Worm (Caenorhabditis elegans) whole organism, late embryonic: ENCODE results near the gene C29F9.6.

Source experiments
- C08G9.2 ChIP-seq: sonication (generic microtip); optimal IDR thresholded peaks from 2 replicates; lab custom pipeline; 2016; ENCODE audit warnings: mild to moderate bottlenecking, missing genetic modification characterization, moderate library complexity, missing compliant biosample characterization
- C38D4.7 ChIP-seq: fragments of 200-800 bp; sonication (Bioruptor generic); optimal IDR thresholded peaks from 2 replicates; lab custom pipeline; 2018; ENCODE audit warnings: mild to moderate bottlenecking, missing genetic modification characterization, moderate library complexity, missing compliant biosample characterization
- F13H6.1 ChIP-seq: sonication (generic microtip); optimal IDR thresholded peaks from 2 replicates; lab custom pipeline; 2016; ENCODE audit warnings: missing genetic modification characterization, missing compliant biosample characterization
- K02D7.2 ChIP-seq: sonication (generic microtip); optimal IDR thresholded peaks from 2 replicates; lab custom pipeline; 2017; ENCODE audit warnings: mild to moderate bottlenecking, missing genetic modification characterization, missing compliant biosample characterization
- T23F11.4 ChIP-seq: fragments of 200-800 bp; sonication (Bioruptor generic); optimal IDR thresholded peaks from 2 replicates; lab custom pipeline; 2018; ENCODE audit warnings: mild to moderate bottlenecking, missing genetic modification characterization, missing compliant biosample characterization
- ahr-1 ChIP-seq: sonication (generic microtip); optimal IDR thresholded peaks from 2 replicates; lab custom pipeline; 2016; ENCODE audit warnings: missing genetic modification characterization, missing compliant biosample characterization
- ama-1 ChIP-seq: fragments of 150-350 bp; optimal IDR thresholded peaks from 2 replicates; lab custom pipeline; 2014
- ceh-18 ChIP-seq: sonication (generic microtip); optimal IDR thresholded peaks from 2 replicates; lab custom pipeline; 2016; ENCODE audit warnings: missing genetic modification characterization, missing compliant biosample characterization
- ceh-2 ChIP-seq: sonication (generic microtip); optimal IDR thresholded peaks from 2 replicates; lab custom pipeline; 2016; ENCODE audit warnings: missing genotype, missing genetic modification characterization, missing compliant biosample characterization
- ceh-30 ChIP-seq: fragments of 150-350 bp; optimal IDR thresholded peaks from 2 replicates; lab custom pipeline; 2014; ENCODE audit warnings: missing biosample characterization, missing genetic modification characterization
- ceh-31 ChIP-seq: sonication (generic microtip); optimal IDR thresholded peaks from 2 replicates; lab custom pipeline; 2016; ENCODE audit warnings: missing genetic modification characterization, missing compliant biosample characterization
- ceh-34 ChIP-seq: sonication (generic microtip); optimal IDR thresholded peaks from 2 replicates; lab custom pipeline; 2016; ENCODE audit warnings: mild to moderate bottlenecking, missing genetic modification characterization, missing compliant biosample characterization
- ceh-45 ChIP-seq: fragments of 200-800 bp; sonication (Bioruptor generic); IDR thresholded peaks from 2 replicates; pipeline ENCODE4 v1.3.6; 2022; ENCODE audit warnings: missing genetic modification reagents, missing genetic modification characterization, missing compliant biosample characterization
- ceh-48 ChIP-seq: sonication (generic microtip); optimal IDR thresholded peaks from 2 replicates; lab custom pipeline; 2016; ENCODE audit warnings: missing genetic modification characterization, inconsistent platforms, missing compliant biosample characterization
- che-1 ChIP-seq: sonication (generic microtip); optimal IDR thresholded peaks from 2 replicates; lab custom pipeline; 2016; ENCODE audit warnings: mild to moderate bottlenecking, missing genetic modification characterization, missing compliant biosample characterization
- dmd-4 ChIP-seq: sonication (generic microtip); optimal IDR thresholded peaks from 2 replicates; lab custom pipeline; 2016; ENCODE audit warnings: borderline replicate concordance, missing genetic modification characterization, missing compliant biosample characterization
- dve-1 ChIP-seq: sonication (generic microtip); optimal IDR thresholded peaks from 2 replicates; lab custom pipeline; 2017; ENCODE audit warnings: antibody characterized with exemption, mild to moderate bottlenecking, missing genetic modification characterization, missing compliant biosample characterization
- elt-4 ChIP-seq: sonication (generic microtip); optimal IDR thresholded peaks from 2 replicates; lab custom pipeline; 2016; ENCODE audit warnings: missing genetic modification characterization, missing compliant biosample characterization
- ets-4 ChIP-seq: sonication (generic microtip); optimal IDR thresholded peaks from 2 replicates; lab custom pipeline; 2016; ENCODE audit warnings: missing genetic modification characterization, missing compliant biosample characterization
- fax-1 ChIP-seq: sonication (generic microtip); optimal IDR thresholded peaks from 2 replicates; lab custom pipeline; 2016; ENCODE audit warnings: missing genotype, missing genetic modification characterization, missing compliant biosample characterization
- fkh-6 ChIP-seq: sonication (generic microtip); optimal IDR thresholded peaks from 2 replicates; lab custom pipeline; 2016; ENCODE audit warnings: missing genetic modification characterization, missing compliant biosample characterization
- gmeb-2 ChIP-seq: sonication (generic microtip); optimal IDR thresholded peaks from 2 replicates; lab custom pipeline; 2016; ENCODE audit warnings: missing genetic modification characterization, inconsistent platforms, missing compliant biosample characterization
- hlh-13 ChIP-seq: fragments of 200-800 bp; sonication (Bioruptor generic); optimal IDR thresholded peaks from 2 replicates; lab custom pipeline; 2018; ENCODE audit warnings: mild to moderate bottlenecking, missing genetic modification characterization, missing compliant biosample characterization
- hlh-15 ChIP-seq: sonication (generic microtip); optimal IDR thresholded peaks from 2 replicates; lab custom pipeline; 2016; ENCODE audit warnings: missing genetic modification characterization, missing compliant biosample characterization
- hlh-6 ChIP-seq: sonication (generic microtip); optimal IDR thresholded peaks from 2 replicates; lab custom pipeline; 2016; ENCODE audit warnings: missing genotype, missing genetic modification characterization, missing compliant biosample characterization
- lim-6 ChIP-seq: sonication (generic microtip); optimal IDR thresholded peaks from 2 replicates; lab custom pipeline; 2016; ENCODE audit warnings: missing genetic modification characterization, missing compliant biosample characterization
- lin-11 ChIP-seq: fragments of 200-800 bp; sonication (Bioruptor generic); optimal IDR thresholded peaks from 2 replicates; lab custom pipeline; 2018; ENCODE audit warnings: mild to moderate bottlenecking, missing genetic modification characterization, missing compliant biosample characterization
- madf-2 ChIP-seq: sonication (generic microtip); optimal IDR thresholded peaks from 2 replicates; lab custom pipeline; 2017; ENCODE audit warnings: missing genetic modification characterization, missing compliant biosample characterization
- mec-3 ChIP-seq: sonication (generic microtip); optimal IDR thresholded peaks from 2 replicates; lab custom pipeline; 2016; ENCODE audit warnings: borderline replicate concordance, missing genetic modification characterization, missing compliant biosample characterization
- nfya-1 ChIP-seq: sonication (generic microtip); optimal IDR thresholded peaks from 2 replicates; lab custom pipeline; 2017; ENCODE audit warnings: missing genetic modification characterization, mild to moderate bottlenecking, missing compliant biosample characterization, antibody characterized with exemption, moderate library complexity
- nhr-11 ChIP-seq: fragments of 150-350 bp; optimal IDR thresholded peaks from 2 replicates; lab custom pipeline; 2014; ENCODE audit warnings: missing biosample characterization, missing genetic modification characterization
- nhr-232 ChIP-seq: sonication (generic microtip); optimal IDR thresholded peaks from 2 replicates; lab custom pipeline; 2016; ENCODE audit warnings: missing genetic modification characterization, missing compliant biosample characterization
- pha-2 ChIP-seq: sonication (generic microtip); optimal IDR thresholded peaks from 2 replicates; lab custom pipeline; 2017; ENCODE audit warnings: mild to moderate bottlenecking, missing genetic modification characterization, missing compliant biosample characterization
- pha-4 ChIP-seq: fragments of 150-350 bp; optimal IDR thresholded peaks from 2 replicates; lab custom pipeline; 2018; ENCODE audit warnings: missing biosample characterization, missing genetic modification reagents, missing genetic modification characterization
- ref-2 ChIP-seq: sonication (generic microtip); optimal IDR thresholded peaks from 2 replicates; lab custom pipeline; 2016; ENCODE audit warnings: missing genetic modification characterization, missing compliant biosample characterization
- rnt-1 ChIP-seq: sonication (generic microtip); optimal IDR thresholded peaks from 2 replicates; lab custom pipeline; 2016; ENCODE audit warnings: missing genetic modification characterization, missing compliant biosample characterization
- sox-2 ChIP-seq: fragments of 200-800 bp; sonication (Bioruptor generic); IDR thresholded peaks from 2 replicates; pipeline ENCODE4 v1.3.6; 2022; ENCODE audit warnings: missing genetic modification reagents, missing genetic modification characterization, missing compliant biosample characterization
- sox-4 ChIP-seq: sonication (generic microtip); optimal IDR thresholded peaks from 2 replicates; lab custom pipeline; 2017; ENCODE audit warnings: mild to moderate bottlenecking, missing genetic modification characterization, inconsistent platforms, missing compliant biosample characterization
- syd-9 ChIP-seq: sonication (generic microtip); optimal IDR thresholded peaks from 2 replicates; lab custom pipeline; 2016; ENCODE audit warnings: mild to moderate bottlenecking, missing genetic modification characterization, moderate library complexity, missing compliant biosample characterization
- tbx-2 ChIP-seq: sonication (generic microtip); optimal IDR thresholded peaks from 2 replicates; lab custom pipeline; 2016; ENCODE audit warnings: missing genetic modification characterization, missing compliant biosample characterization
- tbx-7 ChIP-seq: sonication (generic microtip); optimal IDR thresholded peaks from 2 replicates; lab custom pipeline; 2016; ENCODE audit warnings: missing genotype, missing genetic modification characterization, missing compliant biosample characterization
- ttx-3 ChIP-seq: sonication (generic microtip); optimal IDR thresholded peaks from 2 replicates; lab custom pipeline; 2016; ENCODE audit warnings: missing genetic modification reagents, missing genetic modification characterization, missing compliant biosample characterization
- unc-3 ChIP-seq, 2 experiments: fragments of 200-800 bp in 1 of 2; sonication (Bioruptor generic) in 1 of 2; sonication (generic microtip) in 1 of 2; conservative IDR thresholded peaks in 1 of 2; optimal IDR thresholded peaks in 1 of 2; 2 replicates each; pipeline versions ENCODE4 v1.3.6 to Lab custom; 2016 to 2022; ENCODE audit warnings: missing compliant biosample characterization in 2 of 2, missing genetic modification characterization in 2 of 2, missing genetic modification reagents in 1 of 2
- unc-42 ChIP-seq: sonication (generic microtip); optimal IDR thresholded peaks from 2 replicates; lab custom pipeline; 2016; ENCODE audit warnings: missing genotype, missing genetic modification characterization, missing compliant biosample characterization

C29F9.6 gene

ce11 chrIII:87183-87582 is 27.5 kb upstream of the C29F9.6 start, which contains the start of the genes F54C4.4 and mrpl-40:
Gene F54C4.4, minus strand, starts transcription at chrIII:87381.
Gene mrpl-40, plus strand, starts transcription at chrIII:87559.
- TF ChIP-seq nfya-1 (tag; lab: Kevin White, UChicago) (peak; percentile 55), C38D4.7 (no peak), ceh-48 (tag; lab: Kevin White, UChicago) (peak; percentile 82), unc-42 (tag; lab: Kevin White, UChicago) (peak; percentile 66), ceh-31 (peak; percentile 41)

- TF ChIP-seq fax-1 (tag; lab: Kevin White, UChicago) = no peak
- no peak for TF ChIP-seq mec-3
- no peak for TF ChIP-seq ahr-1 (tag; lab: Kevin White, UChicago)
- TF ChIP-seq unc-42 (tag; lab: Kevin White, UChicago) = no peak
- TF ChIP-seq C08G9.2 = no peak
- no peak for TF ChIP-seq F13H6.1
- TF ChIP-seq ceh-45 = no peak
- TF ChIP-seq ama-1 (lab: Kevin White, UChicago) = peak; percentile 54
- peak; percentile 25 for TF ChIP-seq che-1 (tag; lab: Kevin White, UChicago)
- peak; percentile 16 for TF ChIP-seq nfya-1 (tag; lab: Kevin White, UChicago)
- no peak for TF ChIP-seq pha-2
- no peak for TF ChIP-seq ceh-34
These were observed 25.5 kb upstream of the C29F9.6 start for ce11 chrIII:89155-89554.

- no peak for TF ChIP-seq lin-11
- TF ChIP-seq lim-6 (tag; lab: Kevin White, UChicago) = no peak
- TF ChIP-seq T23F11.4 (GFP tag; lab: Kevin White, UChicago) = no peak
- TF ChIP-seq pha-4 (tag; lab: Kevin White, UChicago) = no peak
- TF ChIP-seq sox-4 (tag; lab: Kevin White, UChicago) = no peak
- no peak for TF ChIP-seq madf-2 (tag; lab: Kevin White, UChicago)
- TF ChIP-seq nhr-232 (tag; lab: Kevin White, UChicago) = no peak
- TF ChIP-seq unc-3 (GFP tag; conservative IDR thresholded peaks at IDR 0.05; lab: Robert Waterston, UW) = no peak
- TF ChIP-seq unc-3 (tag; optimal IDR thresholded peaks at IDR 0.05; lab: Kevin White, UChicago) = no peak
- TF ChIP-seq ceh-18 (tag; lab: Kevin White, UChicago) = no peak
- no peak for TF ChIP-seq syd-9 (tag; lab: Kevin White, UChicago)
- TF ChIP-seq ama-1 (lab: Kevin White, UChicago) = no peak
- TF ChIP-seq ref-2 (tag; lab: Kevin White, UChicago) = no peak
- TF ChIP-seq ttx-3 (tag; lab: Kevin White, UChicago) = no peak
- TF ChIP-seq mec-3 = no peak
- TF ChIP-seq ceh-34 = no peak
- TF ChIP-seq, all 69 proteins: peak for 0
These were observed 22.5 kb upstream of the C29F9.6 start for ce11 chrIII:92247-92646.

- TF ChIP-seq nhr-232 (tag; lab: Kevin White, UChicago) = no peak
- no peak for TF ChIP-seq sox-4 (tag; lab: Kevin White, UChicago)
- peak; percentile 48 for TF ChIP-seq sox-2 (GFP tag; lab: Robert Waterston, UW)
- TF ChIP-seq elt-4 = no peak
- no peak for TF ChIP-seq tbx-7
- TF ChIP-seq hlh-6 (tag; lab: Kevin White, UChicago) = peak; percentile 55
- TF ChIP-seq mec-3 = no peak
- no peak for TF ChIP-seq F13H6.1
- peak; percentile 3 for TF ChIP-seq rnt-1 (tag; lab: Kevin White, UChicago)
- no peak for TF ChIP-seq ceh-31
- TF ChIP-seq unc-42 (tag; lab: Kevin White, UChicago) = no peak
- peak; percentile 45 for TF ChIP-seq ref-2 (tag; lab: Kevin White, UChicago)
- TF ChIP-seq hlh-13 (GFP tag; lab: Kevin White, UChicago) = no peak
- no peak for TF ChIP-seq fkh-6 (tag; lab: Kevin White, UChicago)
- TF ChIP-seq dmd-4 (tag; lab: Kevin White, UChicago) = no peak
- TF ChIP-seq dve-1 (tag; lab: Kevin White, UChicago) = no peak
- TF ChIP-seq ahr-1 (tag; lab: Kevin White, UChicago) = no peak
- no peak for TF ChIP-seq unc-3 (GFP tag; conservative IDR thresholded peaks at IDR 0.05; lab: Robert Waterston, UW)
- TF ChIP-seq unc-3 (tag; optimal IDR thresholded peaks at IDR 0.05; lab: Kevin White, UChicago) = no peak
- TF ChIP-seq ceh-2 = peak; percentile 16
- TF ChIP-seq ama-1 (lab: Kevin White, UChicago) = no peak
- no peak for TF ChIP-seq madf-2 (tag; lab: Kevin White, UChicago)
- no peak for TF ChIP-seq nhr-11
- peak; percentile 51 for TF ChIP-seq tbx-2 (tag; lab: Kevin White, UChicago)
- no peak for TF ChIP-seq syd-9 (tag; lab: Kevin White, UChicago)
- no peak for TF ChIP-seq gmeb-2 (tag; lab: Kevin White, UChicago)
- TF ChIP-seq ets-4 (tag; lab: Kevin White, UChicago) = no peak
- no peak for TF ChIP-seq ceh-30 (tag; lab: Kevin White, UChicago)
- no peak for TF ChIP-seq K02D7.2 (tag; lab: Kevin White, UChicago)
- TF ChIP-seq hlh-15 (tag; lab: Kevin White, UChicago) = no peak
- TF ChIP-seq nfya-1 (tag; lab: Kevin White, UChicago) = peak; percentile 24
- peak; percentile 59 for TF ChIP-seq ceh-34
- TF ChIP-seq T23F11.4 (GFP tag; lab: Kevin White, UChicago) = no peak
These were observed 19.9 kb upstream of the C29F9.6 start, which contains the start of gene pat-4 for ce11 chrIII:94759-95330. Gene pat-4, minus strand, starts transcription at chrIII:94809.
